Worm (Caenorhabditis elegans) whole organism, young adult: ENCODE results near the gene T04H1.13.

Experiments used
- B0019.2 ChIP-seq: fragments of 200-800 bp; sonication (Bioruptor generic); conservative IDR thresholded peaks from 2 replicates; pipeline ENCODE4 v1.3.6; 2022; ENCODE audit warnings: missing genetic modification reagents, missing genetic modification characterization, missing compliant biosample characterization
- B0261.1 ChIP-seq: sonication (generic microtip); optimal IDR thresholded peaks from 2 replicates; lab custom pipeline; 2016; ENCODE audit warnings: mild to moderate bottlenecking, missing genetic modification characterization, moderate library complexity, missing compliant biosample characterization
- C06A6.2 ChIP-seq: fragments of 200-800 bp; sonication (Bioruptor generic); conservative IDR thresholded peaks from 2 replicates; pipeline ENCODE4 v1.3.6; 2022; ENCODE audit warnings: missing genetic modification characterization, missing compliant biosample characterization
- F10E7.11 ChIP-seq: sonication (generic microtip); optimal IDR thresholded peaks from 2 replicates; lab custom pipeline; 2017; ENCODE audit warnings: mild to moderate bottlenecking, missing genetic modification characterization, moderate library complexity, missing compliant biosample characterization
- F39B2.1 ChIP-seq: fragments of 200-800 bp; sonication (Bioruptor generic); IDR thresholded peaks from 2 replicates; pipeline ENCODE4 v1.3.6; 2022; ENCODE audit warnings: missing genetic modification reagents, missing genetic modification characterization, missing compliant biosample characterization
- F55B11.4 ChIP-seq: sonication (generic microtip); optimal IDR thresholded peaks from 2 replicates; lab custom pipeline; 2016; ENCODE audit warnings: missing compliant biosample characterization, missing genetic modification characterization, borderline replicate concordance; ENCODE audit not compliant: insufficient read depth
- aptf-3 ChIP-seq: fragments of 200-800 bp; sonication (Bioruptor generic); IDR thresholded peaks from 2 replicates; pipeline ENCODE4 v1.3.6; 2022; ENCODE audit warnings: missing genetic modification characterization, missing compliant biosample characterization
- athp-1 ChIP-seq: sonication (generic microtip); optimal IDR thresholded peaks from 2 replicates; lab custom pipeline; 2017; ENCODE audit warnings: mild to moderate bottlenecking, missing genetic modification characterization, missing compliant biosample characterization
- attf-3 ChIP-seq: fragments of 200-800 bp; sonication (Bioruptor generic); conservative IDR thresholded peaks from 2 replicates; pipeline ENCODE4 v1.3.6; 2022; ENCODE audit warnings: missing genetic modification reagents, missing genetic modification characterization, missing compliant biosample characterization
- ccch-3 ChIP-seq: fragments of 200-800 bp; sonication (Bioruptor generic); optimal IDR thresholded peaks from 2 replicates; lab custom pipeline; 2018; ENCODE audit warnings: mild to moderate bottlenecking, missing genetic modification characterization, missing compliant biosample characterization
- cebp-2 ChIP-seq: fragments of 200-800 bp; sonication (Bioruptor generic); IDR thresholded peaks from 2 replicates; pipeline ENCODE4 v1.3.6; 2022; ENCODE audit warnings: missing genetic modification characterization, missing compliant biosample characterization
- ceh-100 ChIP-seq: fragments of 200-800 bp; sonication (Bioruptor generic); IDR thresholded peaks from 2 replicates; pipeline ENCODE4 v1.3.6; 2022; ENCODE audit warnings: missing genetic modification reagents, missing genetic modification characterization, missing compliant biosample characterization
- ceh-27 ChIP-seq: fragments of 200-800 bp; sonication (Bioruptor generic); optimal IDR thresholded peaks from 2 replicates; lab custom pipeline; 2018; ENCODE audit warnings: mild to moderate bottlenecking, missing genetic modification characterization, moderate library complexity, missing compliant biosample characterization
- ceh-58 ChIP-seq: fragments of 200-800 bp; sonication (Bioruptor generic); IDR thresholded peaks from 2 replicates; pipeline ENCODE4 v1.3.6; 2022; ENCODE audit warnings: missing genetic modification characterization, missing compliant biosample characterization
- ceh-79 ChIP-seq: sonication (generic microtip); optimal IDR thresholded peaks from 2 replicates; lab custom pipeline; 2017; ENCODE audit warnings: mild to moderate bottlenecking, missing genetic modification characterization, missing compliant biosample characterization
- dox-1 ChIP-seq: fragments of 200-800 bp; sonication (Bioruptor generic); IDR thresholded peaks from 2 replicates; pipeline ENCODE4 v1.3.6; 2022; ENCODE audit warnings: missing genetic modification reagents, missing genetic modification characterization, missing compliant biosample characterization
- dpff-1 ChIP-seq: sonication (generic microtip); optimal IDR thresholded peaks from 2 replicates; lab custom pipeline; 2017; ENCODE audit warnings: mild to moderate bottlenecking, missing genetic modification characterization, missing compliant biosample characterization
- ekl-4 ChIP-seq: fragments of 200-800 bp; sonication (Bioruptor generic); IDR thresholded peaks from 2 replicates; pipeline ENCODE4 v1.3.6; 2022; ENCODE audit warnings: missing genetic modification reagents, missing genetic modification characterization, missing compliant biosample characterization
- let-526 ChIP-seq: fragments of 200-800 bp; sonication (Bioruptor generic); IDR thresholded peaks from 2 replicates; pipeline ENCODE4 v1.3.6; 2022; ENCODE audit warnings: missing genetic modification reagents, missing genetic modification characterization, missing compliant biosample characterization
- let-607 ChIP-seq, 2 experiments: fragments of 200-800 bp in 1 of 2; sonication (Bioruptor generic) in 1 of 2; sonication (generic microtip) in 1 of 2; optimal IDR thresholded peaks; 2 replicates each; lab custom pipeline; 2016 to 2018; ENCODE audit warnings: mild to moderate bottlenecking in 2 of 2, missing compliant biosample characterization in 2 of 2, missing genetic modification characterization in 2 of 2, moderate library complexity in 2 of 2, missing genotype in 1 of 2
- lin-54 ChIP-seq: fragments of 200-800 bp; sonication (Bioruptor generic); optimal IDR thresholded peaks from 2 replicates; lab custom pipeline; 2018; ENCODE audit warnings: mild to moderate bottlenecking, missing genetic modification characterization, missing compliant biosample characterization
- lsl-1 ChIP-seq: fragments of 200-800 bp; sonication (Bioruptor generic); optimal IDR thresholded peaks from 2 replicates; lab custom pipeline; 2018; ENCODE audit warnings: mild to moderate bottlenecking, missing genetic modification characterization, moderate library complexity, missing compliant biosample characterization
- madf-10 ChIP-seq: sonication (generic microtip); optimal IDR thresholded peaks from 2 replicates; lab custom pipeline; 2016; ENCODE audit warnings: mild to moderate bottlenecking, missing genetic modification characterization, missing compliant biosample characterization
- madf-3 ChIP-seq: fragments of 200-800 bp; sonication (Bioruptor generic); IDR thresholded peaks from 2 replicates; pipeline ENCODE4 v1.3.6; 2022; ENCODE audit warnings: missing genetic modification reagents, missing genetic modification characterization, missing compliant biosample characterization
- madf-6 ChIP-seq: fragments of 200-800 bp; sonication (Bioruptor generic); IDR thresholded peaks from 2 replicates; pipeline ENCODE4 v1.3.6; 2022; ENCODE audit warnings: missing genetic modification reagents, missing genetic modification characterization, missing compliant biosample characterization
- madf-8 ChIP-seq: fragments of 200-800 bp; sonication (Bioruptor generic); conservative IDR thresholded peaks from 2 replicates; pipeline ENCODE4 v1.3.6; 2022; ENCODE audit warnings: missing genetic modification reagents, missing genetic modification characterization, missing compliant biosample characterization
- mxl-1 ChIP-seq: sonication (generic microtip); optimal IDR thresholded peaks from 2 replicates; lab custom pipeline; 2016; ENCODE audit warnings: missing genetic modification characterization, missing compliant biosample characterization
- nfya-2 ChIP-seq: fragments of 200-800 bp; sonication (Bioruptor generic); IDR thresholded peaks from 2 replicates; pipeline ENCODE4 v1.3.6; 2022; ENCODE audit warnings: missing genetic modification reagents, missing genetic modification characterization, missing compliant biosample characterization
- nhr-27 ChIP-seq: fragments of 200-800 bp; sonication (Bioruptor generic); optimal IDR thresholded peaks from 2 replicates; lab custom pipeline; 2018; ENCODE audit warnings: mild to moderate bottlenecking, missing genetic modification characterization, moderate library complexity, missing compliant biosample characterization
- nhr-80 ChIP-seq: sonication (generic microtip); optimal IDR thresholded peaks from 2 replicates; lab custom pipeline; 2016; ENCODE audit warnings: missing genetic modification characterization, missing compliant biosample characterization
- pha-4 ChIP-seq: fragments of 150-350 bp; sonication (generic microtip); optimal IDR thresholded peaks from 2 replicates; lab custom pipeline; 2014; ENCODE audit warnings: missing biosample characterization, missing genetic modification reagents, missing genetic modification characterization
- rcor-1 ChIP-seq: fragments of 200-800 bp; sonication (Bioruptor generic); IDR thresholded peaks from 2 replicates; pipeline ENCODE4 v1.3.6; 2022; ENCODE audit warnings: missing genetic modification reagents, missing genetic modification characterization, missing compliant biosample characterization
- rpc-1 ChIP-seq, 2 experiments: fragments of 150-350 bp in 1 of 2; sonication (generic microtip) in 1 of 2; optimal IDR thresholded peaks; 2 replicates each; lab custom pipeline; 2014 to 2018; ENCODE audit warnings: missing biosample characterization in 1 of 2, missing genetic modification characterization in 1 of 2, missing genetic modification reagents in 1 of 2, missing genotype in 1 of 2
- sea-2 ChIP-seq: fragments of 200-800 bp; sonication (Bioruptor generic); IDR thresholded peaks from 2 replicates; pipeline ENCODE4 v1.3.6; 2022; ENCODE audit warnings: missing genetic modification characterization, missing compliant biosample characterization
- snpc-1.1 ChIP-seq: sonication (generic microtip); optimal IDR thresholded peaks from 2 replicates; lab custom pipeline; 2017; ENCODE audit warnings: missing genetic modification characterization, mild to moderate bottlenecking, missing compliant biosample characterization, antibody characterized with exemption, moderate library complexity, missing genotype, missing genetic modification reagents; ENCODE audit not compliant: insufficient read depth
- snpc-4 ChIP-seq, 5 experiments: fragments of 150-350 bp in 1 of 5; sonication (generic microtip) in 4 of 5; optimal IDR thresholded peaks; 2 replicates each; lab custom pipeline; 2014 to 2018; ENCODE audit warnings: missing genetic modification characterization in 5 of 5, missing biosample characterization in 3 of 5, antibody characterized with exemption in 2 of 5, mild to moderate bottlenecking in 2 of 5, missing compliant biosample characterization in 2 of 5, missing genotype in 2 of 5, moderate library complexity in 2 of 5, missing genetic modification reagents in 1 of 5
- tbx-9 ChIP-seq: sonication (generic microtip); optimal IDR thresholded peaks from 2 replicates; lab custom pipeline; 2016; ENCODE audit warnings: borderline replicate concordance, missing genetic modification characterization, inconsistent platforms, missing compliant biosample characterization
- xnd-1 ChIP-seq: sonication (generic microtip); optimal IDR thresholded peaks from 2 replicates; lab custom pipeline; 2016; ENCODE audit warnings: missing genotype, missing genetic modification reagents, missing genetic modification characterization, missing compliant biosample characterization
- ztf-18 ChIP-seq: sonication (generic microtip); optimal IDR thresholded peaks from 2 replicates; lab custom pipeline; 2016; ENCODE audit warnings: missing genotype, mild to moderate bottlenecking, missing genetic modification characterization, missing compliant biosample characterization
- ztf-22 ChIP-seq: fragments of 200-800 bp; sonication (Bioruptor generic); optimal IDR thresholded peaks from 2 replicates; lab custom pipeline; 2018; ENCODE audit warnings: mild to moderate bottlenecking, missing genetic modification characterization, moderate library complexity, missing compliant biosample characterization
- ztf-3 ChIP-seq: fragments of 200-800 bp; sonication (Bioruptor generic); optimal IDR thresholded peaks from 2 replicates; lab custom pipeline; 2018; ENCODE audit warnings: mild to moderate bottlenecking, missing genetic modification characterization, missing compliant biosample characterization
- ztf-6 ChIP-seq: fragments of 200-800 bp; sonication (Bioruptor generic); IDR thresholded peaks from 2 replicates; pipeline ENCODE4 v1.3.6; 2022; ENCODE audit warnings: missing genetic modification reagents, missing genetic modification characterization, missing compliant biosample characterization

T04H1.13 gene

ce11 chrV:12244980-12245742, at the start of gene T04H1.13, which contains the start of the genes slfl-5 and rad-50:
TSS of gene T04H1.13 (minus strand) at chrV:12245030.
TSS of gene slfl-5 (minus strand) at chrV:12245044.
TSS of gene rad-50 (plus strand) at chrV:12245646.
- TF ChIP-seq F10E7.11 (tag; lab: Kevin White, UChicago) (no peak), let-607 (tag; optimal IDR thresholded peaks at IDR 0.05; lab: Kevin White, UChicago) (peak; percentile 82 to 92), ceh-27 (GFP tag; lab: Kevin White, UChicago) (peak; percentile 31), nhr-80 (tag; lab: Kevin White, UChicago) (peak; percentile 76)

- TF ChIP-seq ztf-22 (GFP tag; lab: Kevin White, UChicago), result no peak
- TF ChIP-seq dpff-1 (tag; lab: Kevin White, UChicago), result no peak
- no peak for TF ChIP-seq aptf-3 (GFP tag; lab: Robert Waterston, UW)
- TF ChIP-seq lsl-1 (GFP tag; lab: Kevin White, UChicago), result no peak
- TF ChIP-seq ceh-58 (GFP tag; lab: Robert Waterston, UW), result no peak
Observed at ce11 chrV:12294091-12294490, 49.3 kb upstream of the T04H1.13 start.

ce11 chrV:12291587-12291986, 46.8 kb upstream of the T04H1.13 start, which contains the start of the genes srpa-68 and srh-16:
TSS of gene srpa-68 (minus strand) at chrV:12291658.
TSS of gene srh-16 (plus strand) at chrV:12291861.
- TF ChIP-seq lin-54 (GFP tag; lab: Kevin White, UChicago) (peak; percentile 97), nhr-27 (no peak), pha-4 (tag; lab: Kevin White, UChicago) (no peak), rcor-1 (GFP tag; lab: Robert Waterston, UW) (peak; percentile 89), madf-10 (tag; lab: Kevin White, UChicago) (peak; percentile 58), let-526 (GFP tag; lab: Robert Waterston, UW) (no peak), ceh-100 (GFP tag; lab: Robert Waterston, UW) (peak; percentile 66), ekl-4 (GFP tag; lab: Robert Waterston, UW) (peak; percentile 84), B0261.1 (tag; lab: Kevin White, UChicago) (peak; percentile 11), C06A6.2 (GFP tag; lab: Robert Waterston, UW) (peak; percentile 72), dox-1 (GFP tag; lab: Robert Waterston, UW) (peak; percentile 90), xnd-1 (tag; lab: Kevin White, UChicago) (peak; percentile 59), F39B2.1 (GFP tag; lab: Robert Waterston, UW) (0 out of 2 replicates have a peak, but pooled peaks have one; percentile 78), ztf-18 (tag; lab: Kevin White, UChicago) (peak; percentile 99), tbx-9 (tag; lab: Kevin White, UChicago) (no peak), B0019.2 (GFP tag; lab: Robert Waterston, UW) (no peak), madf-6 (peak; percentile 77), ceh-79 (tag; lab: Kevin White, UChicago) (no peak), ztf-3 (GFP tag; lab: Kevin White, UChicago) (no peak), sea-2 (no peak), F55B11.4 (tag; lab: Kevin White, UChicago) (no peak), madf-8 (GFP tag; lab: Robert Waterston, UW) (no peak; the same call in 1 of the 2 replicates), snpc-4 (GFP tag; optimal IDR thresholded peaks at IDR 0.05; lab: Kevin White, UChicago) (peak; percentile 60), snpc-4 (tag; optimal IDR thresholded peaks at IDR 0.05; lab: Kevin White, UChicago) (peak; percentile 48 to 75 (median 64)), rpc-1 (optimal IDR thresholded peaks at IDR 0.05; lab: Kevin White, UChicago) (no peak), rpc-1 (tag; optimal IDR thresholded peaks at IDR 0.05; lab: Kevin White, UChicago) (no peak), snpc-1.1 (tag; lab: Kevin White, UChicago) (peak; percentile 52), ccch-3 (no peak), madf-3 (GFP tag; lab: Robert Waterston, UW) (peak; percentile 71), cebp-2 (GFP tag; lab: Robert Waterston, UW) (no peak), athp-1 (no peak), nhr-80 (tag; lab: Kevin White, UChicago) (peak; percentile 53), nfya-2 (GFP tag; lab: Robert Waterston, UW) (no peak), ztf-6 (GFP tag; lab: Robert Waterston, UW) (no peak), attf-3 (GFP tag; lab: Robert Waterston, UW) (peak; percentile 80), aptf-3 (GFP tag; lab: Robert Waterston, UW) (no peak), mxl-1 (no peak)
